Worm (Caenorhabditis elegans) whole organism, L3 larva: ENCODE results near the gene F52H2.5.

Experiments
- R02D3.7 ChIP-seq: fragments of 150-350 bp; optimal IDR thresholded peaks from 2 replicates; lab custom pipeline; 2014; ENCODE audit warnings: missing biosample characterization, missing genetic modification characterization
- ZK546.5 ChIP-seq: sonication (generic microtip); optimal IDR thresholded peaks from 2 replicates; lab custom pipeline; 2017; ENCODE audit warnings: missing biosample characterization, missing genetic modification characterization
- aly-2 ChIP-seq: fragments of 150-350 bp; optimal IDR thresholded peaks from 2 replicates; lab custom pipeline; 2014; ENCODE audit warnings: missing biosample characterization, missing genetic modification characterization
- ama-1 ChIP-seq: fragments of 150-350 bp; optimal IDR thresholded peaks from 2 replicates; lab custom pipeline; 2018
- ceh-82 ChIP-seq: fragments of 150-350 bp; optimal IDR thresholded peaks from 2 replicates; lab custom pipeline; 2014; ENCODE audit warnings: missing biosample characterization, missing genetic modification characterization
- ceh-9 ChIP-seq: sonication (generic microtip); optimal IDR thresholded peaks from 2 replicates; lab custom pipeline; 2018; ENCODE audit warnings: missing biosample characterization, missing genetic modification characterization
- daf-12 ChIP-seq: fragments of 150-350 bp; optimal IDR thresholded peaks from 2 replicates; lab custom pipeline; 2014; ENCODE audit warnings: missing biosample characterization, missing genetic modification reagents, missing genetic modification characterization
- egl-27 ChIP-seq: sonication (generic microtip); optimal IDR thresholded peaks from 4 replicates; lab custom pipeline; 2017; ENCODE audit warnings: missing biosample characterization, missing genetic modification reagents, missing genetic modification characterization
- egl-5 ChIP-seq: fragments of 150-350 bp; optimal IDR thresholded peaks from 2 replicates; lab custom pipeline; 2017; ENCODE audit warnings: missing biosample characterization, missing genetic modification reagents, missing genetic modification characterization, inconsistent platforms
- elt-2 ChIP-seq: sonication (generic microtip); optimal IDR thresholded peaks from 2 replicates; lab custom pipeline; 2016; ENCODE audit warnings: missing genetic modification reagents, mild to moderate bottlenecking, missing genetic modification characterization, missing compliant biosample characterization
- elt-3 ChIP-seq, 3 experiments: fragments of 150-350 bp in 1 of 3; sonication (generic microtip) in 2 of 3; optimal IDR thresholded peaks; 2 replicates in 2 of 3; 4 replicates in 1 of 3; lab custom pipeline; 2014 to 2017; ENCODE audit warnings: missing biosample characterization in 3 of 3, missing genetic modification characterization in 3 of 3
- eor-1 ChIP-seq, 2 experiments: fragments of 150-350 bp; optimal IDR thresholded peaks; 2 replicates each; lab custom pipeline; 2014 to 2018; ENCODE audit warnings: missing biosample characterization in 2 of 2, missing genetic modification characterization in 2 of 2
- fkh-10 ChIP-seq: sonication (generic microtip); optimal IDR thresholded peaks from 2 replicates; lab custom pipeline; 2017; ENCODE audit warnings: missing biosample characterization, missing genetic modification reagents, missing genetic modification characterization
- fkh-2 ChIP-seq: fragments of 150-350 bp; optimal IDR thresholded peaks from 2 replicates; lab custom pipeline; 2014; ENCODE audit warnings: missing biosample characterization, missing genetic modification reagents, missing genetic modification characterization
- fos-1 ChIP-seq: fragments of 150-350 bp; optimal IDR thresholded peaks from 2 replicates; lab custom pipeline; 2014; ENCODE audit warnings: missing biosample characterization, missing genetic modification characterization
- hmg-11 ChIP-seq: sonication (generic microtip); optimal IDR thresholded peaks from 2 replicates; lab custom pipeline; 2016; ENCODE audit warnings: missing genetic modification characterization, missing compliant biosample characterization
- jun-1 ChIP-seq: fragments of 150-350 bp; optimal IDR thresholded peaks from 2 replicates; lab custom pipeline; 2014; ENCODE audit warnings: missing biosample characterization, missing genetic modification reagents, missing genetic modification characterization
- lin-15B ChIP-seq: fragments of 150-350 bp; optimal IDR thresholded peaks from 2 replicates; lab custom pipeline; 2014; ENCODE audit warnings: missing biosample characterization, missing genetic modification characterization
- lin-39 ChIP-seq: fragments of 150-350 bp; optimal IDR thresholded peaks from 2 replicates; lab custom pipeline; 2018; ENCODE audit warnings: missing biosample characterization, missing genetic modification reagents, missing genetic modification characterization
- lsy-12 ChIP-seq: sonication (generic microtip); optimal IDR thresholded peaks from 2 replicates; lab custom pipeline; 2016; ENCODE audit warnings: mild to moderate bottlenecking, missing genetic modification characterization, missing compliant biosample characterization
- mdl-1 ChIP-seq: fragments of 150-350 bp; optimal IDR thresholded peaks from 2 replicates; lab custom pipeline; 2014; ENCODE audit warnings: missing biosample characterization, missing genetic modification characterization
- mml-1 ChIP-seq: fragments of 150-350 bp; sonication (generic microtip); optimal IDR thresholded peaks from 3 replicates; lab custom pipeline; 2014; ENCODE audit warnings: missing biosample characterization, missing genetic modification characterization
- nfya-1 ChIP-seq: sonication (generic microtip); optimal IDR thresholded peaks from 2 replicates; lab custom pipeline; 2017; ENCODE audit warnings: missing genetic modification characterization, mild to moderate bottlenecking, missing compliant biosample characterization, antibody characterized with exemption, moderate library complexity; ENCODE audit not compliant: insufficient read depth
- nhr-11 ChIP-seq: fragments of 150-350 bp; optimal IDR thresholded peaks from 2 replicates; lab custom pipeline; 2014; ENCODE audit warnings: missing biosample characterization, missing genetic modification characterization
- nhr-12 ChIP-seq: fragments of 150-350 bp; optimal IDR thresholded peaks from 2 replicates; lab custom pipeline; 2014; ENCODE audit warnings: missing biosample characterization, missing genetic modification characterization
- nhr-23 ChIP-seq: fragments of 150-350 bp; optimal IDR thresholded peaks from 2 replicates; lab custom pipeline; 2014; ENCODE audit warnings: missing biosample characterization, missing genetic modification reagents, missing genetic modification characterization
- nhr-237 ChIP-seq: fragments of 150-350 bp; optimal IDR thresholded peaks from 2 replicates; lab custom pipeline; 2014; ENCODE audit warnings: missing biosample characterization, missing genetic modification characterization
- nhr-25 ChIP-seq: sonication (generic microtip); optimal IDR thresholded peaks from 2 replicates; lab custom pipeline; 2017; ENCODE audit warnings: missing biosample characterization, missing genetic modification characterization
- nhr-43 ChIP-seq: sonication (generic microtip); optimal IDR thresholded peaks from 2 replicates; lab custom pipeline; 2016; ENCODE audit warnings: mild to moderate bottlenecking, missing genetic modification characterization, missing compliant biosample characterization; ENCODE audit not compliant: poor library complexity, severe bottlenecking
- nhr-67 ChIP-seq: fragments of 150-350 bp; optimal IDR thresholded peaks from 2 replicates; lab custom pipeline; 2014; ENCODE audit warnings: missing biosample characterization, missing genetic modification characterization
- nhr-76 ChIP-seq: fragments of 150-350 bp; sonication (generic microtip); optimal IDR thresholded peaks from 5 replicates; lab custom pipeline; 2014; ENCODE audit warnings: missing biosample characterization, missing genetic modification characterization
- nhr-77 ChIP-seq: fragments of 150-350 bp; optimal IDR thresholded peaks from 2 replicates; lab custom pipeline; 2014; ENCODE audit warnings: missing biosample characterization, missing genetic modification characterization
- pha-4 ChIP-seq: fragments of 150-350 bp; optimal IDR thresholded peaks from 2 replicates; lab custom pipeline; 2014; ENCODE audit warnings: missing biosample characterization, missing genetic modification reagents, missing genetic modification characterization
- pqm-1 ChIP-seq: fragments of 150-350 bp; optimal IDR thresholded peaks from 2 replicates; lab custom pipeline; 2017; ENCODE audit warnings: missing biosample characterization, missing genetic modification characterization, inconsistent platforms
- sea-2 ChIP-seq: fragments of 150-350 bp; sonication (generic microtip); optimal IDR thresholded peaks from 4 replicates; lab custom pipeline; 2014; ENCODE audit warnings: missing biosample characterization, missing genetic modification reagents, missing genetic modification characterization
- skn-1 ChIP-seq: fragments of 150-350 bp; optimal IDR thresholded peaks from 2 replicates; lab custom pipeline; 2014; ENCODE audit warnings: missing biosample characterization, missing genetic modification characterization
- snpc-4 ChIP-seq: fragments of 150-350 bp; optimal IDR thresholded peaks from 2 replicates; lab custom pipeline; 2014; ENCODE audit warnings: missing biosample characterization, missing genetic modification characterization
- tbx-2 ChIP-seq: sonication (generic microtip); optimal IDR thresholded peaks from 2 replicates; lab custom pipeline; 2016; ENCODE audit warnings: mild to moderate bottlenecking, missing genetic modification characterization, missing compliant biosample characterization
- unc-39 ChIP-seq: sonication (generic microtip); optimal IDR thresholded peaks from 4 replicates; lab custom pipeline; 2017; ENCODE audit warnings: missing biosample characterization, missing genetic modification characterization
- unc-62 ChIP-seq: fragments of 150-350 bp; sonication (generic microtip); optimal IDR thresholded peaks from 4 replicates; lab custom pipeline; 2014; ENCODE audit warnings: missing biosample characterization, missing genetic modification reagents, missing genetic modification characterization
- zag-1 ChIP-seq: fragments of 150-350 bp; optimal IDR thresholded peaks from 2 replicates; lab custom pipeline; 2014; ENCODE audit warnings: missing biosample characterization, missing genetic modification characterization

F52H2.5 gene

DNA sequence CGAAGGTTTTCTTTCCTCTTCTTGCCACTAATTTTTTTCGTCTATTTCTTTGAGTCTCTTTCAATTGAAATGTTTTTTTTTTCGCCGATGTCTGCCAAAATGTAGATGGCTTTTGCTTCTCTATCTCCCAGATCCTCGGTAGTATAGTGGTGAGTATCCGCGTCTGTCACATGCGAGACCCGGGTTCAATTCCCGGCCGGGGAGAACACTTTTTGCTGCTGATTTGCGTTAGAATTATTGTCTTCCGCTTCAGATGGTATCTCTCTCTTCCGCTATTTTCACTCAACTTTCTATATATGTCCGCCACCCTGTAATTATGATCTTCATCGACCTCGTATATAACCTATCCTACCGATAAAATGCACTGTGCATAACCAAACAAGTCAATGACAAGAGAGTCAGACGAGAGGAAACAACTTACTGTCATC, 6.4 kb downstream of the F52H2.5 start (continued):
- TF ChIP-seq unc-62 = no peak
- peak; percentile 38 for TF ChIP-seq egl-5 (tag; lab: Kevin White, UChicago)
- TF ChIP-seq elt-3 (tag; optimal IDR thresholded peaks at IDR 0.05; lab: Kevin White, UChicago) = peak in 1 of 3 experiments; percentile 51
- peak; percentile 55 for TF ChIP-seq elt-2 (tag; lab: Kevin White, UChicago)

- no peak for TF ChIP-seq lsy-12 (tag; lab: Kevin White, UChicago)
- no peak for TF ChIP-seq nhr-76
- TF ChIP-seq hmg-11 (tag; lab: Kevin White, UChicago) = peak; percentile 7
- no peak for TF ChIP-seq fkh-2 (tag; lab: Kevin White, UChicago)
- no peak for TF ChIP-seq fos-1
- TF ChIP-seq eor-1 (tag; optimal IDR thresholded peaks at IDR 0.05; lab: Kevin White, UChicago) = no peak
- no peak for TF ChIP-seq nhr-11
- TF ChIP-seq tbx-2 (tag; lab: Kevin White, UChicago) = no peak
- no peak for TF ChIP-seq egl-5 (tag; lab: Kevin White, UChicago)
- TF ChIP-seq ZK546.5 (tag; lab: Kevin White, UChicago) = no peak
- TF ChIP-seq jun-1 (tag; lab: Kevin White, UChicago) = no peak
- no peak for TF ChIP-seq pqm-1 (tag; lab: Kevin White, UChicago)
- TF ChIP-seq egl-27 = no peak
- no peak for TF ChIP-seq skn-1 (tag; lab: Kevin White, UChicago)
- TF ChIP-seq unc-62 = no peak
- TF ChIP-seq unc-39 (tag; lab: Kevin White, UChicago) = no peak
- peak; percentile 33 for TF ChIP-seq snpc-4
- TF ChIP-seq lin-39 (tag; lab: Kevin White, UChicago) = peak; percentile 51
- TF ChIP-seq mml-1 (tag; lab: Kevin White, UChicago) = no peak
- TF ChIP-seq ceh-82 (tag; lab: Kevin White, UChicago) = no peak
- no peak for TF ChIP-seq nhr-43 (tag; lab: Kevin White, UChicago)
- no peak for TF ChIP-seq nhr-23 (tag; lab: Kevin White, UChicago)
- no peak for TF ChIP-seq mdl-1
- no peak for TF ChIP-seq fkh-10
- TF ChIP-seq nhr-77 (tag; lab: Kevin White, UChicago) = no peak
- no peak for TF ChIP-seq R02D3.7 (tag; lab: Kevin White, UChicago)
- no peak for TF ChIP-seq sea-2
- no peak for TF ChIP-seq daf-12 (tag; lab: Kevin White, UChicago)
- peak; percentile 10 for TF ChIP-seq nfya-1
- no peak for TF ChIP-seq ceh-9 (tag; lab: Kevin White, UChicago)
- TF ChIP-seq pha-4 (tag; lab: Kevin White, UChicago) = peak; percentile 24
- no peak for TF ChIP-seq nhr-67 (tag; lab: Kevin White, UChicago)
- no peak for TF ChIP-seq nhr-237
- no peak for TF ChIP-seq elt-3 (tag; optimal IDR thresholded peaks at IDR 0.05; lab: Kevin White, UChicago)
- no peak for TF ChIP-seq zag-1 (tag; lab: Kevin White, UChicago)
- TF ChIP-seq nhr-12 (tag; lab: Kevin White, UChicago) = no peak
- peak; percentile 58 for TF ChIP-seq nhr-25 (tag; lab: Kevin White, UChicago)
- TF ChIP-seq lin-15B (tag; lab: Kevin White, UChicago) = no peak
Measured at ce11 chrX:2552210-2552674, 7.6 kb downstream of the F52H2.5 start, which contains the start of gene aat-3. Gene aat-3 (plus strand): TSS chrX:2552260.

DNA sequence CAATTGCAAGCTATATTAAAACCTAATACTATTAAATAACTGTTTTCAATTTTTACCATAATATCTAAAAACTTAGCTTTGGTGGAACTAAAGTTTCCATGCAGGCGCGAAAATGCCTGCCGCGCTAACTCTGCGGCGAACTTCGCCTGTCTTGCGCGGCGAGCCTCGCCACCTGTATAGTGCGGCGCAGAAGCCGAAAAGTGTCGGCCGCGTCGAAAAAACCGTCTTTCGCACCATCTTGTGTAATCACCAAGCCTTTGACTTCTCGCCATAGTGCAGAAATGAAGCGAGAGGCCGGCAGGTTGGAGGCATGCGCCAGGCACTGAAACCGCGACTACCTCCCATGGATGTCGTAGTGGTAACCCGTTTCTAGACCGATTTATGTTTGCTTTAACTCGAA, 8.4 kb downstream of the F52H2.5 start:
- TF ChIP-seq eor-1 (tag; optimal IDR thresholded peaks at IDR 0.05; lab: Kevin White, UChicago) (no peak), snpc-4 (peak; percentile 16), nhr-67 (tag; lab: Kevin White, UChicago) (no peak), skn-1 (tag; lab: Kevin White, UChicago) (no peak)

ce11 chrX:2550665-2551064, 9.2 kb downstream of the F52H2.5 start:
- no peak for TF ChIP-seq ama-1 (lab: Kevin White, UChicago)
- TF ChIP-seq nhr-23 (tag; lab: Kevin White, UChicago) = no peak
- TF ChIP-seq fkh-10 = no peak
- no peak for TF ChIP-seq nhr-43 (tag; lab: Kevin White, UChicago)
- no peak for TF ChIP-seq jun-1 (tag; lab: Kevin White, UChicago)
- no peak for TF ChIP-seq snpc-4
- TF ChIP-seq skn-1 (tag; lab: Kevin White, UChicago) = no peak
- no peak for TF ChIP-seq aly-2
- TF ChIP-seq R02D3.7 (tag; lab: Kevin White, UChicago) = no peak
- no peak for TF ChIP-seq ZK546.5 (tag; lab: Kevin White, UChicago)
- no peak for TF ChIP-seq nhr-25 (tag; lab: Kevin White, UChicago)
- TF ChIP-seq unc-39 (tag; lab: Kevin White, UChicago) = no peak
- no peak for TF ChIP-seq sea-2
- no peak for TF ChIP-seq daf-12 (tag; lab: Kevin White, UChicago)
- no peak for TF ChIP-seq elt-3 (tag; optimal IDR thresholded peaks at IDR 0.05; lab: Kevin White, UChicago)
